Worm (Caenorhabditis elegans) whole organism, L4 larva: ENCODE measurements around the gene F53B2.8.

ENCODE experiments used
- egl-27 ChIP-seq: sonication (generic microtip); optimal IDR thresholded peaks from 3 replicates; lab custom pipeline; 2017; ENCODE audit warnings: missing biosample characterization, missing genetic modification reagents, missing genetic modification characterization
- egl-43 ChIP-seq: fragments of 200-800 bp; sonication (Bioruptor generic); IDR thresholded peaks from 2 replicates; pipeline ENCODE4 v1.3.6; 2022; ENCODE audit warnings: missing genetic modification reagents, missing genetic modification characterization, missing compliant biosample characterization

- TF ChIP-seq egl-27 (no peak), egl-43 (GFP tag; lab: Robert Waterston, UW) (no peak)
Observed at ce11 chrIV:12549014-12549413, 21.8 kb upstream of the F53B2.8 start.
